Worm (Caenorhabditis elegans): Measurements from ENCODE around the gene T16G12.1.

The T16G12.1 gene

ce11 chrIII:10094538-10094937 is 44.9 kb upstream of the T16G12.1 start (continued):
- TF ChIP-seq efl-1 (GFP tag; optimal IDR thresholded peaks at IDR 0.05) (peak; percentile 35), ztf-25 (GFP tag; IDR thresholded peaks at IDR 0.05) (no peak), nhr-120 (GFP tag; IDR thresholded peaks at IDR 0.05) (0 out of 2 replicates have a peak, but pooled peaks have one; percentile 57), ets-4 (GFP tag; optimal IDR thresholded peaks at IDR 0.05) (no peak), egrh-3 (GFP tag; IDR thresholded peaks at IDR 0.05) (peak; percentile 88), lin-26 (GFP tag; IDR thresholded peaks at IDR 0.05) (0 out of 2 replicates have a peak, but pooled peaks have one; percentile 24), lsl-1 (GFP tag; optimal IDR thresholded peaks at IDR 0.05) (no peak), snpc-4 (GFP tag; optimal IDR thresholded peaks at IDR 0.05) (no peak), snpc-4 (tag; optimal IDR thresholded peaks at IDR 0.05) (no peak), bed-2 (GFP tag; IDR thresholded peaks at IDR 0.05) (0 out of 2 replicates have a peak, but pooled peaks have one; percentile 68), hmg-1.2 (GFP tag; IDR thresholded peaks at IDR 0.05) (peak; percentile 31; the same call in 1 of the 2 replicates), ekl-4 (GFP tag; IDR thresholded peaks at IDR 0.05) (0 out of 2 replicates have a peak, but pooled peaks have one; percentile 64), ztf-18 (tag; optimal IDR thresholded peaks at IDR 0.05) (no peak)

ce11 chrIII:10093093-10093492 is 43.4 kb upstream of the T16G12.1 start:
- no peak for TF ChIP-seq attf-5 (GFP tag; optimal IDR thresholded peaks at IDR 0.05)
- TF ChIP-seq ceh-40 (GFP tag; IDR thresholded peaks at IDR 0.05) = no peak
- no peak for TF ChIP-seq akir-1 (GFP tag; optimal IDR thresholded peaks at IDR 0.05)
- no peak for TF ChIP-seq snpc-1.1 (tag; optimal IDR thresholded peaks at IDR 0.05; ENCODE audit: insufficient read depth)
- TF ChIP-seq rpc-1 (optimal IDR thresholded peaks at IDR 0.05) = no peak
- no peak for TF ChIP-seq rpc-1 (tag; optimal IDR thresholded peaks at IDR 0.05)
- no peak for TF ChIP-seq tbp1 (GFP tag; optimal IDR thresholded peaks at IDR 0.05)
- no peak for TF ChIP-seq pbrm-1 (GFP tag; IDR thresholded peaks at IDR 0.05)
- TF ChIP-seq F55B11.4 (tag; optimal IDR thresholded peaks at IDR 0.05; ENCODE audit: borderline replicate concordance, insufficient read depth) = no peak
- TF ChIP-seq ekl-4 (GFP tag; IDR thresholded peaks at IDR 0.05) = no peak
- TF ChIP-seq tbx-9 (tag; optimal IDR thresholded peaks at IDR 0.05; ENCODE audit: borderline replicate concordance) = no peak
- no peak for TF ChIP-seq snpc-4 (GFP tag; optimal IDR thresholded peaks at IDR 0.05)
- peak in 1 of 4 experiments; percentile 6 for TF ChIP-seq snpc-4 (tag; optimal IDR thresholded peaks at IDR 0.05)
- no peak for TF ChIP-seq F57C9.4 (tag; optimal IDR thresholded peaks at IDR 0.05)
- no peak for TF ChIP-seq aptf-2 (GFP tag; conservative IDR thresholded peaks at IDR 0.05)
- no peak for TF ChIP-seq T26A5.8 (tag; optimal IDR thresholded peaks at IDR 0.05)
- no peak for TF ChIP-seq ama-1 (optimal IDR thresholded peaks at IDR 0.05)
- TF ChIP-seq ama-1 (GFP tag; optimal IDR thresholded peaks at IDR 0.05) = no peak
- peak in 1 of 3 experiments; percentile 54 for TF ChIP-seq lin-35 (GFP tag; optimal IDR thresholded peaks at IDR 0.05)
- TF ChIP-seq sptf-2 (GFP tag; optimal IDR thresholded peaks at IDR 0.05) = no peak
- TF ChIP-seq dpl-1 (GFP tag; optimal IDR thresholded peaks at IDR 0.05) = peak; percentile 57
- no peak for TF ChIP-seq snpc-3.4 (tag; optimal IDR thresholded peaks at IDR 0.05)
- no peak for TF ChIP-seq mxl-1 (tag; optimal IDR thresholded peaks at IDR 0.05)
- no peak for TF ChIP-seq xnd-1 (tag; optimal IDR thresholded peaks at IDR 0.05)
- TF ChIP-seq lsy-27 (tag; optimal IDR thresholded peaks at IDR 0.05; ENCODE audit: borderline replicate concordance, insufficient read depth) = no peak
- no peak for TF ChIP-seq T07F8.4 (tag; optimal IDR thresholded peaks at IDR 0.05)
- no peak for TF ChIP-seq mes-4 (tag; optimal IDR thresholded peaks at IDR 0.05)
- no peak for TF ChIP-seq mel-28 (tag; optimal IDR thresholded peaks at IDR 0.05; ENCODE audit: borderline replicate concordance)
- TF ChIP-seq F57A8.1 (GFP tag; optimal IDR thresholded peaks at IDR 0.05) = no peak
- no peak for TF ChIP-seq him-1 (tag; optimal IDR thresholded peaks at IDR 0.05)
- TF ChIP-seq F49E8.2 (tag; optimal IDR thresholded peaks at IDR 0.05; ENCODE audit: insufficient read depth) = no peak
- 0 out of 2 replicates have a peak, but pooled peaks have one; percentile 18 for TF ChIP-seq F33H1.4 (GFP tag; IDR thresholded peaks at IDR 0.05)
- peak; percentile 42 for TF ChIP-seq lsl-1 (GFP tag; optimal IDR thresholded peaks at IDR 0.05)
- no peak for TF ChIP-seq F52B5.7 (tag; optimal IDR thresholded peaks at IDR 0.05)
- TF ChIP-seq ztf-3 (GFP tag; optimal IDR thresholded peaks at IDR 0.05) = no peak
- TF ChIP-seq lin-54 (GFP tag; optimal IDR thresholded peaks at IDR 0.05) = peak; percentile 81
- no peak for TF ChIP-seq ztf-25 (GFP tag; IDR thresholded peaks at IDR 0.05)
- no peak for TF ChIP-seq hmg-20 (GFP tag; IDR thresholded peaks at IDR 0.05)
- no peak for TF ChIP-seq nfya-1 (tag; optimal IDR thresholded peaks at IDR 0.05; ENCODE audit: borderline replicate concordance, insufficient read depth)

Measured in whole organism, young adult.